Worm (Caenorhabditis elegans): ENCODE data around the gene Y57G7A.11.
A peak's percentile ranks its signal among the peaks of the same experiment; 100 is the strongest.

The Y57G7A.11 gene

DNA sequence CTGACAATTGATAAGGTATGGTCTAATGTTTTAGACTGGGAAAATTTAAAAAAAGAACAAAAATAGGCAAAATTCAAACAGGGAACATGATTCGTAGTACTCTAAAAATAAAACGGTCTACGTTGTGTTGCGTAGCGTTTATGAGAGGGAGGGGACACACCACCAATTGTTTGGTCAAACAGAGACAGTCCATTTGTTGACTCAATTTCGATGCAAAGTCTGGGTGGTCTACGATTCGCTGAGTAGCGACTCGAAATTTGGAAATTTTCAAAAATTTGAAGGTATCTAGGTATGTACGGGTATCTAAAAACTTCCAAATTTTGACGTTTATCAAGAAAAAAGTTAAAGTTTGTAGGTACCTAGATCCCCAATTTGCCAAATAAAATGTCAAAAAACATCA is 30.9 kb downstream of the Y57G7A.11 start (continued):
- no peak for TF ChIP-seq pbrm-1 (GFP tag; IDR thresholded peaks at IDR 0.05)
- TF ChIP-seq B0336.3 (GFP tag; IDR thresholded peaks at IDR 0.05), result no peak

DNA sequence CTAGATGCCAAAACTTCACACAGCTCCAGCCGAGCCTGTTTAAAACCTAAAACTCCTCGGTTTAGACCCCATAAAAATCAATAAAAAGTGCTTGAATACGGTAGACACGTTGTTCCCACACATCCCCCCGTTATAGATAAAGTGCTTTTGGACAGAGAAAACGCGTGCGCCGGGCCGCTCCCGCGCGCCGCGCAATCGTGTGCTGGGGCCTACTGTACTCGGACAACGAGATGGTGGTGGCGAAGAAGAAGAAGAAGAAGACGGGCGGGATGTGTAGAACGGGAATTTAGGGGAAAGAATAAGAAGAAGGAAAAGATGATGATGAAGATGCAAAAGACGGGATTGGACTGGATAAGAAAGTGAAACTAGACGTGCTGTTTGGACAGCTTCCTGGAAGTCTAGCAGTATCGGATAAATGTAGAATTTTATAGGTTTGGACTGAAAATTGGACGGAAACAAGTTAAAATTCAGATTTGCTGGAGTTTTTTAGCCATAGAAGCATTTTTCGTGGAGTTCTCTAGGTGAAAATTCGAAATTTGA is 32.2 kb downstream of the Y57G7A.11 start:
- 0 out of 2 replicates have a peak, but pooled peaks have one; percentile 35 for TF ChIP-seq zfh-2 (GFP tag; conservative IDR thresholded peaks at IDR 0.05)
- no peak for TF ChIP-seq let-607 (tag; optimal IDR thresholded peaks at IDR 0.05)

DNA sequence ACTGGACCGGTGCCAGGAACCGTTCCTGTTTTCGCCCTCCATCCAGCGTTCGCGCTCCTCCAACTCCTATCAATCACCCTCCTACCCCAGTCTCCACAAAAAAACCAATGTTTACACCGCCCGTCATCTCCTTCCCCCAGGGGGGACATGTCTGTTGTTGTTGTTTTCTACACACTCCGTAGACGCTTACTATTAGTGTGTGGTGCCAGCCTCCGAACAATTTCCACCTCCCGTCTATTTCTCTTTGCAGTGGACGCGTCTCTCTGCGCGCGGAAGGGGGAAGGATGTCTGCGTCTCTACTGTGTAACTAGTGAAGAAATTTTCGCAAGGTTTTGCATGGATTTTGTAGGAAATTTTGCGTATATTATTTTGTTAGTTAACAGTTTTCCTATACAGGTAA is 34.2 kb downstream of the Y57G7A.11 start:
- TF ChIP-seq nfyb-1 (GFP tag; IDR thresholded peaks at IDR 0.05) (no peak), F49E8.2 (tag; optimal IDR thresholded peaks at IDR 0.05; ENCODE audit: insufficient read depth) (no peak), snpc-1.3 (tag; optimal IDR thresholded peaks at IDR 0.05; ENCODE audit: insufficient read depth) (no peak), B0035.1 (tag; optimal IDR thresholded peaks at IDR 0.05) (no peak), attf-3 (GFP tag; conservative IDR thresholded peaks at IDR 0.05) (no peak), somi-1 (GFP tag; optimal IDR thresholded peaks at IDR 0.05) (no peak), K12H6.12 (tag; optimal IDR thresholded peaks at IDR 0.05) (peak; percentile 14), hmg-1.2 (GFP tag; IDR thresholded peaks at IDR 0.05) (peak; percentile 91), ztf-25 (GFP tag; IDR thresholded peaks at IDR 0.05) (no peak), T26A5.8 (tag; optimal IDR thresholded peaks at IDR 0.05) (no peak), lir-1 (GFP tag; conservative IDR thresholded peaks at IDR 0.05) (no peak), sea-2 (GFP tag; IDR thresholded peaks at IDR 0.05) (no peak), akir-1 (GFP tag; optimal IDR thresholded peaks at IDR 0.05) (no peak), nfya-1 (tag; optimal IDR thresholded peaks at IDR 0.05; ENCODE audit: borderline replicate concordance, insufficient read depth) (no peak), attf-5 (GFP tag; optimal IDR thresholded peaks at IDR 0.05) (no peak), zfh-2 (GFP tag; conservative IDR thresholded peaks at IDR 0.05) (peak; percentile 54), madf-3 (GFP tag; IDR thresholded peaks at IDR 0.05) (no peak), aptf-2 (GFP tag; conservative IDR thresholded peaks at IDR 0.05) (0 out of 2 replicates have a peak, but pooled peaks have one; percentile 34), unc-62 (GFP tag; optimal IDR thresholded peaks at IDR 0.05) (no peak), F33H1.4 (GFP tag; IDR thresholded peaks at IDR 0.05) (no peak), nhr-27 (tag; optimal IDR thresholded peaks at IDR 0.05) (no peak), Y67H2A.10 (GFP tag; conservative IDR thresholded peaks at IDR 0.05) (no peak)

- peak; percentile 52; the same call in 1 of the 2 replicates for TF ChIP-seq zfh-2 (GFP tag; conservative IDR thresholded peaks at IDR 0.05)
- TF ChIP-seq egl-44 (GFP tag; IDR thresholded peaks at IDR 0.05), result no peak
These were observed 35.4 kb downstream of the Y57G7A.11 start for ce11 chrII:1241176-1241730.

DNA sequence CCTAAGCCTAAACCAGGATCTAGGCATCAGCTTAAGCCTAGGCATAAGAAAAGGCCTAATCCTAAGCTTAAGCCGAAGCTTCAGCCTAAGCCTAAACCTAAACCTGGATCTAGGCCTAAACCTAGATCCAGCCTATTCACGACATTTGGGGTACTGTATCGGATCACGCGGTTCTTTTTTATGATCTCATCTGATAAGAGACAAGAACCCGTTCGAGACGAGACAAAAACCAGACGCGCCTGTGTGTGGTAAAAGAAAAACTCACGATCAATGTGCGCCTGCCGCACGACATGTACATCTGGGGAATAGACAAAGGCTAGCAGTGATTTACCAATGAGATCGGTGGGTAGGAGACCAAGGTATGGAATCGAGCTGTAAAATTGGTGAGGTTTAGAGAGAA is 36.2 kb downstream of the Y57G7A.11 start:
- no peak for TF ChIP-seq lir-1 (GFP tag; conservative IDR thresholded peaks at IDR 0.05)
- no peak for TF ChIP-seq lin-35 (GFP tag; optimal IDR thresholded peaks at IDR 0.05)
- no peak for TF ChIP-seq tlf-1 (GFP tag; optimal IDR thresholded peaks at IDR 0.05)
- TF ChIP-seq nfyb-1 (GFP tag; IDR thresholded peaks at IDR 0.05), result no peak
- TF ChIP-seq F49E8.2 (tag; optimal IDR thresholded peaks at IDR 0.05; ENCODE audit: insufficient read depth), result no peak
- TF ChIP-seq Y95B8A.8 (GFP tag; IDR thresholded peaks at IDR 0.05), result no peak
- no peak for TF ChIP-seq B0336.3 (GFP tag; IDR thresholded peaks at IDR 0.05)
- TF ChIP-seq let-607 (tag; optimal IDR thresholded peaks at IDR 0.05), result no peak
- no peak for TF ChIP-seq ceh-27 (GFP tag; optimal IDR thresholded peaks at IDR 0.05)
- no peak for TF ChIP-seq unc-62 (GFP tag; optimal IDR thresholded peaks at IDR 0.05)
- no peak for TF ChIP-seq sptf-2 (GFP tag; optimal IDR thresholded peaks at IDR 0.05)
- TF ChIP-seq mxl-1 (tag; optimal IDR thresholded peaks at IDR 0.05), result no peak
- no peak for TF ChIP-seq F37B4.10 (GFP tag; IDR thresholded peaks at IDR 0.05)
- no peak for TF ChIP-seq nhr-80 (tag; optimal IDR thresholded peaks at IDR 0.05)
- TF ChIP-seq snpc-1.1 (tag; optimal IDR thresholded peaks at IDR 0.05; ENCODE audit: insufficient read depth), result no peak

All from whole organism, young adult.